Worm (Caenorhabditis elegans): ENCODE data around the gene H10D18.1.

- TF ChIP-seq W03F9.2 (tag; optimal IDR thresholded peaks at IDR 0.05) (no peak), him-1 (tag; optimal IDR thresholded peaks at IDR 0.05) (no peak), dao-5 (tag; optimal IDR thresholded peaks at IDR 0.05) (no peak)
Observed at ce11 chrV:3832103-3832502, 17.1 kb downstream of the H10D18.1 start.

Measured in whole organism, L4/young adult.